Worm (Caenorhabditis elegans) whole organism, late embryonic: ENCODE measurements around the gene R05D3.9.

Experiments used
- Y22D7AL.16 ChIP-seq: sonication (generic microtip); optimal IDR thresholded peaks from 2 replicates; lab custom pipeline; 2016; ENCODE audit warnings: missing genetic modification characterization, missing compliant biosample characterization
- ama-1 ChIP-seq: fragments of 150-350 bp; optimal IDR thresholded peaks from 2 replicates; lab custom pipeline; 2014
- ceh-34 ChIP-seq: sonication (generic microtip); optimal IDR thresholded peaks from 2 replicates; lab custom pipeline; 2016; ENCODE audit warnings: mild to moderate bottlenecking, missing genetic modification characterization, missing compliant biosample characterization
- ceh-9 ChIP-seq: sonication (generic microtip); optimal IDR thresholded peaks from 2 replicates; lab custom pipeline; 2016; ENCODE audit warnings: mild to moderate bottlenecking, missing genetic modification characterization, inconsistent platforms, missing compliant biosample characterization
- fkh-10 ChIP-seq: fragments of 150-350 bp; optimal IDR thresholded peaks from 2 replicates; lab custom pipeline; 2014; ENCODE audit warnings: missing biosample characterization, missing genetic modification reagents, missing genetic modification characterization
- hlh-13 ChIP-seq: fragments of 200-800 bp; sonication (Bioruptor generic); optimal IDR thresholded peaks from 2 replicates; lab custom pipeline; 2018; ENCODE audit warnings: mild to moderate bottlenecking, missing genetic modification characterization, missing compliant biosample characterization
- hlh-30 ChIP-seq: sonication (generic microtip); optimal IDR thresholded peaks from 2 replicates; lab custom pipeline; 2017; ENCODE audit warnings: antibody characterized with exemption, missing genetic modification characterization, missing compliant biosample characterization; ENCODE audit not compliant: insufficient read depth
- lin-11 ChIP-seq: fragments of 200-800 bp; sonication (Bioruptor generic); optimal IDR thresholded peaks from 2 replicates; lab custom pipeline; 2018; ENCODE audit warnings: mild to moderate bottlenecking, missing genetic modification characterization, missing compliant biosample characterization
- pqm-1 ChIP-seq: sonication (generic microtip); optimal IDR thresholded peaks from 2 replicates; lab custom pipeline; 2016; ENCODE audit warnings: missing genetic modification characterization, missing compliant biosample characterization
- ref-2 ChIP-seq: sonication (generic microtip); optimal IDR thresholded peaks from 2 replicates; lab custom pipeline; 2016; ENCODE audit warnings: missing genetic modification characterization, missing compliant biosample characterization
- sdc-2 ChIP-seq: sonication (generic microtip); optimal IDR thresholded peaks from 2 replicates; lab custom pipeline; 2016; ENCODE audit warnings: missing genotype, missing genetic modification characterization, missing compliant biosample characterization
- tbx-2 ChIP-seq: sonication (generic microtip); optimal IDR thresholded peaks from 2 replicates; lab custom pipeline; 2016; ENCODE audit warnings: missing genetic modification characterization, missing compliant biosample characterization
- tbx-7 ChIP-seq: sonication (generic microtip); optimal IDR thresholded peaks from 2 replicates; lab custom pipeline; 2016; ENCODE audit warnings: missing genotype, missing genetic modification characterization, missing compliant biosample characterization
- unc-55 ChIP-seq: sonication (generic microtip); optimal IDR thresholded peaks from 2 replicates; lab custom pipeline; 2017; ENCODE audit warnings: missing biosample characterization, missing genetic modification reagents, missing genetic modification characterization

DNA sequence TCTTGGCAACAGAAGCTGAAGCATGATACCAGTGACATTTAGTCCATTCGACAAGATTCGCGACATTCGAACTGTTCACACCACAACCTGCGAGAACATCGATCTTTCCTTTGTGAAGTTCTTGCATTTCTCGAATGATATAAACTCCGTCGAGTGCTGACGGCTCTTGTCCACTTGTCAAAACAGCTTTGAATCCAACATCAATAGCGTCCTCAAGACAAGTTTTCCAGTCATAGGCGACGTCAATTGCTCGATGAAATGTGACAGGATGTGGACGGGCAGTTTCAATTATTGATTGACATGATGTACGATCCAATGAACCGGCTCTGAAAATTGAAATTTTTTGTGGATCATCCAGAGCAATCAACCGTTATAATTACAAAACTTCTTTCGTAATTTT lies 34.1 kb upstream of the R05D3.9 start:
- TF ChIP-seq fkh-10 (GFP tag; lab: Kevin White, UChicago) (no peak), tbx-2 (tag; lab: Kevin White, UChicago) (no peak), ama-1 (no peak), sdc-2 (tag; lab: Kevin White, UChicago) (no peak), ref-2 (tag; lab: Kevin White, UChicago) (no peak), pqm-1 (no peak), hlh-13 (GFP tag; lab: Kevin White, UChicago) (no peak), ceh-34 (no peak), hlh-30 (tag; lab: Kevin White, UChicago) (no peak), ceh-9 (tag; lab: Kevin White, UChicago) (no peak), Y22D7AL.16 (tag; lab: Kevin White, UChicago) (no peak), tbx-7 (tag; lab: Kevin White, UChicago) (no peak), lin-11 (tag; lab: Kevin White, UChicago) (no peak), unc-55 (GFP tag; lab: Kevin White, UChicago) (no peak)
